Worm (Caenorhabditis elegans) whole organism, L4 larva: ENCODE results near the gene W03B1.9.

Source experiments
- egl-27 ChIP-seq: sonication (generic microtip); optimal IDR thresholded peaks from 3 replicates; lab custom pipeline; 2017; ENCODE audit warnings: missing biosample characterization, missing genetic modification reagents, missing genetic modification characterization
- mep-1 ChIP-seq: fragments of 150-350 bp; sonication (generic microtip); optimal IDR thresholded peaks from 3 replicates; lab custom pipeline; 2014; ENCODE audit warnings: missing biosample characterization, missing genetic modification characterization
- nhr-6 ChIP-seq: fragments of 150-350 bp; optimal IDR thresholded peaks from 2 replicates; lab custom pipeline; 2014; ENCODE audit warnings: missing biosample characterization, missing genetic modification characterization
- snpc-4 ChIP-seq: fragments of 150-350 bp; optimal IDR thresholded peaks from 2 replicates; lab custom pipeline; 2014; ENCODE audit warnings: missing biosample characterization, missing genetic modification characterization
- ztf-11 ChIP-seq: fragments of 150-350 bp; optimal IDR thresholded peaks from 2 replicates; lab custom pipeline; 2014; ENCODE audit warnings: missing biosample characterization, missing genetic modification characterization

DNA sequence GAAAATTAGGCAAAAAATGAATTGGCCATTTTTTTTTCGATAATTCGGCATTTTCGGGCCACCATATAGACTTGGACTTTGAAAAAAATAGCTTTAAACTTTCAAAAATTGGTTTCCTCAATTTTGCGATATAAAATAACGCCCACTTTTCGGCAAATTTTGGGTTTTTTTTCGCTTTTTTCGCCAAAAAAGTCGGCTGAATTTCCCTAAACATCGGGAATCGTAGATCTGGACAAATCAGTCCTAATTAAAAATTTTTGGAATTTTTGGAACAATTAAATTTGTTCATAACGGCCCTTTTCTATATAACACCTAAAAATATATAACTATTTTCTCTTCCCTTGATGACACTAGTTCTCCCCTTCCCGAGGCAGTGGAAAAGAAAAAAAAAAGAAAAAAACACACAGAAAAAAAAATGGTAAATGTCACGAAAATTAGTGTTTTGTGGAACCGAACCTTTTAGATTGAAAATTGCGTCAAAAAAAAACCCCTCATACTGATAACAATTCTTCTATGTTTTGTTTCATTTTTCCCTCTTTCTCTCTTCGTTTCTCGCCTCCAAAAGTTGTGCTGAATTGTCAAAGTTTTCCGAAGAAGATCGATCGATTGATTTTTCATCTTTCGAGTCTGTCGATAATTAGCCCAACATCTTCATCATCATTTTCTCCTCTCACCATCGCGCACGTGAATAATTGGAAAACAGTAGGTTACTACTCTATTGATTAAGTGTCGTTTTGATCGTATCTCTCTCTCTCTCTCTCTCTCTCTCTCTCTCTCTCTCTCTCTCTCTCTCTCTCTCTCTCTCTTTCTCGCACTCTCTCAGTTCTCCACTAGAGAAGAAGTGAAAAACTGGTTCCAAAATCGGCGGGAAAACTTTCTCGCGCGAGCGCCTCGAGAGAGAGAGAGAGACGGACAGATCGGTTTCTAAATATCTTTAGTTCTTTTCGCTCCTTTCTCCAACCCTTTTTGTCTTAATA lies 43.9 kb upstream of the W03B1.9 start, which contains the start of gene Y24D9A.6:
- TF ChIP-seq nhr-6 (tag; lab: Kevin White, UChicago), result no peak
- TF ChIP-seq ztf-11, result no peak
- no peak for TF ChIP-seq snpc-4 (tag; lab: Kevin White, UChicago)
- TF ChIP-seq egl-27 (tag; lab: Kevin White, UChicago), result no peak
- TF ChIP-seq mep-1 (tag; lab: Kevin White, UChicago), result peak; percentile 58
